Fruit fly (Drosophila melanogaster): ENCODE data around the gene Bfc.

DNA sequence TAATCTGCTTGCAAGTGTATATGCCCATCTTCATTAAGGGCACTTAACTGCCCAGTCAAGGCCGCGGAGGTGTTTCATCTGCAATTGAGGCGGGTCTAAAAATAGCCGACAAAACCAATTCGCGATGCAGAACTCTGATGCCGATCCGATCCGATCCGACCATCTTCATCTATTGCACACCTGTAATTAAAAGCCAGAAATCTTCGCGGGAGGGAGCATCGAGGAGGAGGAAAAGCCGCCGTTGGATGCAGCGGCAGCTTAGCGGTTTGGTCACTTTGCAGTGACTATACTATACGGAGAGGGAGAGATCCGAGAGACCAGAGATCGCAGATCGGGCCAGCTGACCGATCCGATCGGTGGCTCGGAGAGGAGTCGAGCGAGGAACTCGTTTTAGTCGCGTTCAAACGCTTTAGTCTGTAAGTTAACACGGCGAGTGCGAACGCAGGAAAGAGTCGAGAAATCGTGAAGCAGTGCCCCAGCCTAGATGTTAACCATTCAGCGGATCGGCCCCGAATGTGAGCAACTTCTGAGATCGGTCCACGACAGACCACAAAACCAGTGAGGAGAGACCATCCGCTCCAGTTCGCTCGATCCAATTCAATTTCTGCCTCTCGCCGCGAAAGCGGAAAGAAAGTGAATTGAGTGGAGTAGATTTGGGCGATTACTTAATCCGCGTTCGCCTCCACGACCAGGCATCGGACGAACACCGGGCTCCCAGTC, 5.7 kb downstream of the Bfc start, which contains the start of gene tfc:
- TF ChIP-seq Dif (GFP tag; optimal IDR thresholded peaks at IDR 0.05; ENCODE audit: partially characterized antibody) (peak; percentile 23), Myc (optimal IDR thresholded peaks at IDR 0.05) (no peak), fru (GFP tag; optimal IDR thresholded peaks at IDR 0.05) (peak; percentile 35), h (GFP tag; optimal IDR thresholded peaks at IDR 0.05) (peak; percentile 65)

Measured in whole organism, wandering third instar larva.